Worm (Caenorhabditis elegans) whole organism, L4 larva: Measurements from ENCODE around the gene Y47D7A.13.

Source experiments
- aly-2 ChIP-seq: sonication (generic microtip); optimal IDR thresholded peaks from 2 replicates; lab custom pipeline; 2018; ENCODE audit warnings: missing biosample characterization, missing genetic modification characterization
- ceh-82 ChIP-seq: sonication (generic microtip); optimal IDR thresholded peaks from 2 replicates; lab custom pipeline; 2017; ENCODE audit warnings: missing biosample characterization, missing genetic modification characterization
- cey-2 ChIP-seq: sonication (generic microtip); optimal IDR thresholded peaks from 3 replicates; lab custom pipeline; 2017; ENCODE audit warnings: missing genetic modification characterization, mild to moderate bottlenecking, missing compliant biosample characterization, antibody characterized with exemption, borderline replicate concordance; ENCODE audit not compliant: insufficient read depth
- daf-8 ChIP-seq: fragments of 200-800 bp; sonication (Bioruptor generic); IDR thresholded peaks from 2 replicates; pipeline ENCODE4 v1.3.6; 2022; ENCODE audit warnings: missing genetic modification characterization, missing compliant biosample characterization
- egl-27 ChIP-seq: sonication (generic microtip); optimal IDR thresholded peaks from 3 replicates; lab custom pipeline; 2017; ENCODE audit warnings: missing biosample characterization, missing genetic modification reagents, missing genetic modification characterization
- egl-43 ChIP-seq: fragments of 200-800 bp; sonication (Bioruptor generic); IDR thresholded peaks from 2 replicates; pipeline ENCODE4 v1.3.6; 2022; ENCODE audit warnings: missing genetic modification reagents, missing genetic modification characterization, missing compliant biosample characterization
- hlh-30 ChIP-seq: sonication (generic microtip); optimal IDR thresholded peaks from 2 replicates; lab custom pipeline; 2017; ENCODE audit warnings: antibody characterized with exemption, mild to moderate bottlenecking, missing genetic modification characterization, missing compliant biosample characterization; ENCODE audit not compliant: insufficient read depth
- nhr-11 ChIP-seq: fragments of 150-350 bp; optimal IDR thresholded peaks from 2 replicates; lab custom pipeline; 2014; ENCODE audit warnings: missing biosample characterization, missing genetic modification characterization
- nhr-77 ChIP-seq: fragments of 150-350 bp; optimal IDR thresholded peaks from 2 replicates; lab custom pipeline; 2014; ENCODE audit warnings: missing biosample characterization, missing genetic modification characterization
- pha-4 ChIP-seq, 2 experiments: fragments of 150-350 bp in 1 of 2; fragments of 200-800 bp in 1 of 2; sonication (Bioruptor generic) in 1 of 2; IDR thresholded peaks in 1 of 2; optimal IDR thresholded peaks in 1 of 2; 2 replicates each; pipeline versions ENCODE4 v1.3.6 to Lab custom; 2014 to 2022; ENCODE audit warnings: missing genetic modification characterization in 2 of 2, missing genetic modification reagents in 2 of 2, missing biosample characterization in 1 of 2, missing compliant biosample characterization in 1 of 2
- skn-1 ChIP-seq: fragments of 150-350 bp; optimal IDR thresholded peaks from 2 replicates; lab custom pipeline; 2014; ENCODE audit warnings: missing biosample characterization, missing genetic modification characterization
- unc-62 ChIP-seq, 3 experiments: fragments of 150-350 bp in 1 of 3; sonication (generic microtip); optimal IDR thresholded peaks in 2 of 3; peaks in 1 of 3; 1 replicate in 1 of 3; 2 replicates in 2 of 3; lab custom pipeline; 2014 to 2017; ENCODE audit warnings: missing biosample characterization in 3 of 3, missing genetic modification characterization in 3 of 3, missing genetic modification reagents in 3 of 3, missing genotype in 1 of 3

ce11 chrV:4423087-4423486, 12.6 kb downstream of the Y47D7A.13 start:
- TF ChIP-seq daf-8 (GFP tag; lab: Robert Waterston, UW): no peak
- no peak for TF ChIP-seq egl-43
- no peak for TF ChIP-seq cey-2 (tag; lab: Kevin White, UChicago)
- no peak for TF ChIP-seq ceh-82 (tag; lab: Kevin White, UChicago)
- TF ChIP-seq aly-2 (tag; lab: Kevin White, UChicago): no peak
- no peak for TF ChIP-seq unc-62 (GFP tag; optimal IDR thresholded peaks at IDR 0.05 in 1 of 2; lab: Kevin White, UChicago)
- TF ChIP-seq unc-62 (tag; optimal IDR thresholded peaks at IDR 0.05; lab: Kevin White, UChicago): no peak
- no peak for TF ChIP-seq nhr-77 (tag; lab: Kevin White, UChicago)
- no peak for TF ChIP-seq hlh-30
- TF ChIP-seq nhr-11 (tag; lab: Kevin White, UChicago): no peak
- TF ChIP-seq egl-27: no peak
- TF ChIP-seq skn-1 (tag; lab: Kevin White, UChicago): no peak
- TF ChIP-seq pha-4 (GFP tag; IDR thresholded peaks at IDR 0.05; lab: Robert Waterston, UW): no peak
- TF ChIP-seq pha-4 (tag; optimal IDR thresholded peaks at IDR 0.05; lab: Kevin White, UChicago): no peak
